Fruit fly (Drosophila melanogaster): ENCODE results near the gene dpr5.

Gene dpr5

dm6 chr3R:11499715-11500235 is at the start of gene dpr5:
dpr5 (plus strand) TSS chr3R:11499984.
- no peak for TF ChIP-seq CTCF (optimal IDR thresholded peaks at IDR 0.05)
- no peak for TF ChIP-seq CG8478 (optimal IDR thresholded peaks at IDR 0.05)

dm6 chr3R:11451207-11451841 is 48.5 kb upstream of the dpr5 start, which contains the start of gene sals:
sals (minus strand) TSS chr3R:11451791.
- no peak for TF ChIP-seq CG8478 (optimal IDR thresholded peaks at IDR 0.05)
- no peak for TF ChIP-seq CTCF (optimal IDR thresholded peaks at IDR 0.05)

- TF ChIP-seq CG8478 (optimal IDR thresholded peaks at IDR 0.05): no peak
- no peak for TF ChIP-seq CTCF (optimal IDR thresholded peaks at IDR 0.05)
These were observed 47.7 kb upstream of the dpr5 start for dm6 chr3R:11452041-11452440.

dm6 chr3R:11454210-11454904 is 45.4 kb upstream of the dpr5 start:
- TF ChIP-seq CTCF (optimal IDR thresholded peaks at IDR 0.05) (no peak), CG8478 (optimal IDR thresholded peaks at IDR 0.05) (no peak)

dm6 chr3R:11456539-11456938 is 43.2 kb upstream of the dpr5 start:
- TF ChIP-seq CG8478 (optimal IDR thresholded peaks at IDR 0.05) (no peak), CTCF (optimal IDR thresholded peaks at IDR 0.05) (no peak)

- TF ChIP-seq CG8478 (optimal IDR thresholded peaks at IDR 0.05) (no peak), CTCF (optimal IDR thresholded peaks at IDR 0.05) (no peak)
These were observed 42.5 kb upstream of the dpr5 start for dm6 chr3R:11457286-11457685.

- TF ChIP-seq CTCF (optimal IDR thresholded peaks at IDR 0.05): no peak
- TF ChIP-seq CG8478 (optimal IDR thresholded peaks at IDR 0.05): no peak
These were observed 41.5 kb upstream of the dpr5 start for dm6 chr3R:11458022-11458850.

dm6 chr3R:11458851-11459175 is 41.0 kb upstream of the dpr5 start:
- no peak for TF ChIP-seq CTCF (optimal IDR thresholded peaks at IDR 0.05)
- TF ChIP-seq CG8478 (optimal IDR thresholded peaks at IDR 0.05): no peak

dm6 chr3R:11460502-11461358 is 39.1 kb upstream of the dpr5 start, which contains the start of gene PGRP-LB:
PGRP-LB (minus strand) TSS chr3R:11460552.
- TF ChIP-seq CTCF (optimal IDR thresholded peaks at IDR 0.05) (no peak), CG8478 (optimal IDR thresholded peaks at IDR 0.05) (no peak)

- no peak for TF ChIP-seq CTCF (optimal IDR thresholded peaks at IDR 0.05)
These were observed 32.0 kb upstream of the dpr5 start for dm6 chr3R:11467812-11468211.

- TF ChIP-seq CTCF (optimal IDR thresholded peaks at IDR 0.05) (no peak), CG8478 (optimal IDR thresholded peaks at IDR 0.05) (no peak)
These were observed 30.0 kb upstream of the dpr5 start for dm6 chr3R:11469745-11470144.

- TF ChIP-seq CG8478 (optimal IDR thresholded peaks at IDR 0.05): no peak
These were observed 16.4 kb upstream of the dpr5 start for dm6 chr3R:11483328-11483868.

dm6 chr3R:11490269-11490668 is 9.5 kb upstream of the dpr5 start:
- TF ChIP-seq CG8478 (optimal IDR thresholded peaks at IDR 0.05) (no peak), CTCF (optimal IDR thresholded peaks at IDR 0.05) (no peak)

dm6 chr3R:11531893-11532292 is 32.1 kb downstream of the dpr5 start:
- TF ChIP-seq CG8478 (optimal IDR thresholded peaks at IDR 0.05) (no peak), CTCF (optimal IDR thresholded peaks at IDR 0.05) (no peak)
